Fruit fly (Drosophila melanogaster): Measurements from ENCODE around the gene CG3402.

Gene CG3402

DNA sequence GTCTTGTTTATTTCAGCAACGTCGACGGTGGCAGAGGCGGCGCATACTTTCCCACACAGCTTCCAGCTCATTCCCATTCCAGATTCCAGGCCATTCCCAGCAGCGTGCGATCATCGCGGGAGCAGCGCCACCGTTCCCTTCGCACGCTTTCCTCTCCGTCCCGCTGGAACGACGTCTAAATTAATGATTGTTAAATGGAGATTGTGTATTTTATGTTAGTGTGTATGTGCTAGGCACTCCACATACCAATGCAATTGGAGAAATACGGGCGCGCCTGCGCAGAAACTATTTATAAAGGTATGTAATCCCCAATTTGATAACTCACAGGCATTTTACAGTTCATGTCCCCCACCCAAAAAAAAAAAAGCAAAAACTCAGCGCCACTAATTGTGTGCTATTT is 11.2 kb downstream of the CG3402 start (continued):
- TF ChIP-seq ap (GFP tag; IDR thresholded peaks at IDR 0.05) (no peak), gcm (GFP tag; optimal IDR thresholded peaks at IDR 0.05) (peak; percentile 30), corto (GFP tag; optimal IDR thresholded peaks at IDR 0.05) (no peak), sd (tag; optimal IDR thresholded peaks at IDR 0.05) (peak; percentile 84), CG12236 (GFP tag; optimal IDR thresholded peaks at IDR 0.05) (no peak), sqz (GFP tag; optimal IDR thresholded peaks at IDR 0.05) (peak; percentile 66), dan (GFP tag; IDR thresholded peaks at IDR 0.05) (no peak), pho (GFP tag; optimal IDR thresholded peaks at IDR 0.05) (no peak), mam (GFP tag; optimal IDR thresholded peaks at IDR 0.05) (no peak), wdn (GFP tag; IDR thresholded peaks at IDR 0.05) (no peak), CG9876 (GFP tag; optimal IDR thresholded peaks at IDR 0.05) (no peak), wor (GFP tag; IDR thresholded peaks at IDR 0.05) (no peak), ken (GFP tag; IDR thresholded peaks at IDR 0.05) (0 out of 3 replicates have a peak, but pooled peaks have one; percentile 19), Bteb2 (GFP tag; optimal IDR thresholded peaks at IDR 0.05) (no peak), CG6791 (GFP tag; IDR thresholded peaks at IDR 0.05; ENCODE audit: partially characterized antibody) (no peak), CG11247 (GFP tag; IDR thresholded peaks at IDR 0.05) (no peak), CG1529 (GFP tag; optimal IDR thresholded peaks at IDR 0.05) (no peak), ATbp (GFP tag; optimal IDR thresholded peaks at IDR 0.05) (no peak), stwl (tag; optimal IDR thresholded peaks at IDR 0.05) (no peak), CG10321 (GFP tag; IDR thresholded peaks at IDR 0.05) (peak; percentile 2; the same call in 1 of the 2 replicates), Dll (GFP tag; IDR thresholded peaks at IDR 0.05; ENCODE audit: partially characterized antibody) (no peak), tup (GFP tag; optimal IDR thresholded peaks at IDR 0.05) (no peak), CG12942 (GFP tag; optimal IDR thresholded peaks at IDR 0.05) (no peak), unc-4 (GFP tag; IDR thresholded peaks at IDR 0.05; ENCODE audit: partially characterized antibody) (no peak), CG32772 (GFP tag; IDR thresholded peaks at IDR 0.05) (peak; percentile 35; the same call in 1 of the 2 replicates), slou (GFP tag; optimal IDR thresholded peaks at IDR 0.05) (no peak), Neu2 (GFP tag; optimal IDR thresholded peaks at IDR 0.05; ENCODE audit: borderline replicate concordance) (no peak), z (GFP tag; IDR thresholded peaks at IDR 0.05) (no peak), NFAT (GFP tag; IDR thresholded peaks at IDR 0.05) (0 out of 2 replicates have a peak, but pooled peaks have one; percentile 6), CG12659 (GFP tag; optimal IDR thresholded peaks at IDR 0.05) (no peak), twi (tag; optimal IDR thresholded peaks at IDR 0.05) (no peak), CG17802 (tag; optimal IDR thresholded peaks at IDR 0.05) (no peak), pum (GFP tag; optimal IDR thresholded peaks at IDR 0.05) (no peak), ssp (GFP tag; IDR thresholded peaks at IDR 0.05) (no peak), zfh1 (GFP tag; IDR thresholded peaks at IDR 0.05) (0 out of 3 replicates have a peak, but pooled peaks have one; percentile 10), dpn (GFP tag; optimal IDR thresholded peaks at IDR 0.05) (no peak), NK7.1 (GFP tag; optimal IDR thresholded peaks at IDR 0.05) (no peak), crp (GFP tag; optimal IDR thresholded peaks at IDR 0.05) (no peak), CoRest (tag; optimal IDR thresholded peaks at IDR 0.05) (no peak), kah (GFP tag; optimal IDR thresholded peaks at IDR 0.05) (peak; percentile 15), NC2β (GFP tag; optimal IDR thresholded peaks at IDR 0.05) (no peak), CG8089 (GFP tag; optimal IDR thresholded peaks at IDR 0.05) (no peak), CG15011 (GFP tag; optimal IDR thresholded peaks at IDR 0.05) (no peak), CG42726 (GFP tag; IDR thresholded peaks at IDR 0.05; ENCODE audit: partially characterized antibody) (no peak), CG2202 (tag; optimal IDR thresholded peaks at IDR 0.05) (no peak), CG5953 (GFP tag; IDR thresholded peaks at IDR 0.05) (0 out of 2 replicates have a peak, but pooled peaks have one; percentile 10), Dek (tag; optimal IDR thresholded peaks at IDR 0.05) (no peak), CG2199 (GFP tag; IDR thresholded peaks at IDR 0.05) (no peak; the same call in 2 of the 3 replicates), Dip3 (GFP tag; optimal IDR thresholded peaks at IDR 0.05) (no peak), CG15514 (GFP tag; optimal IDR thresholded peaks at IDR 0.05) (no peak), CG10431 (GFP tag; optimal IDR thresholded peaks at IDR 0.05) (no peak)

Data from whole organism, embryonic.